Fruit fly (Drosophila melanogaster) whole organism, embryonic: Measurements from ENCODE around the gene CG7728.

Experiments
- Asciz ChIP-seq: fragments of 200-800 bp; sonication (Bioruptor generic); optimal IDR thresholded peaks from 2 replicates; lab custom pipeline; 2017; ENCODE audit warnings: missing biosample characterization, mild to moderate bottlenecking, missing genetic modification characterization, missing genetic modification reagents
- Atf6 ChIP-seq: fragments of 200-800 bp; sonication (Bioruptor generic); IDR thresholded peaks from 2 replicates; pipeline ENCODE4 v1.3.6; 2022; ENCODE audit warnings: missing biosample characterization, missing genetic modification characterization
- CG10321 ChIP-seq: fragments of 200-800 bp; sonication (Bioruptor generic); IDR thresholded peaks from 2 replicates; pipeline ENCODE4 v1.3.6; 2022; ENCODE audit warnings: missing biosample characterization, missing genetic modification characterization
- CG10543 ChIP-seq: fragments of 200-800 bp; sonication (Bioruptor generic); optimal IDR thresholded peaks from 3 replicates; lab custom pipeline; 2017; ENCODE audit warnings: missing biosample characterization, mild to moderate bottlenecking, missing genetic modification characterization, moderate library complexity
- CG10654 ChIP-seq: fragments of 200-800 bp; sonication (Bioruptor generic); optimal IDR thresholded peaks from 2 replicates; lab custom pipeline; 2016; ENCODE audit warnings: missing biosample characterization, missing genetic modification characterization
- CG12942 ChIP-seq: fragments of 200-800 bp; sonication (Bioruptor generic); optimal IDR thresholded peaks from 3 replicates; lab custom pipeline; 2016; ENCODE audit warnings: missing biosample characterization, missing genetic modification characterization
- CG14441 ChIP-seq: fragments of 200-800 bp; sonication (Bioruptor generic); IDR thresholded peaks from 2 replicates; pipeline ENCODE4 v1.3.6; 2022; ENCODE audit warnings: missing biosample characterization, missing genetic modification characterization
- CG14860 ChIP-seq: fragments of 200-800 bp; sonication (Bioruptor generic); IDR thresholded peaks from 3 replicates; pipeline ENCODE4 v1.3.6; 2022; ENCODE audit warnings: missing biosample characterization, missing genetic modification characterization; ENCODE audit not compliant: partially characterized antibody
- CG16815 ChIP-seq: fragments of 200-800 bp; sonication (Bioruptor generic); optimal IDR thresholded peaks from 3 replicates; lab custom pipeline; 2017; ENCODE audit warnings: missing biosample characterization, mild to moderate bottlenecking, missing genetic modification characterization
- CG17829 ChIP-seq: fragments of 200-800 bp; optimal IDR thresholded peaks from 2 replicates; lab custom pipeline; 2019; ENCODE audit warnings: missing biosample characterization, mild to moderate bottlenecking, missing genetic modification characterization, moderate library complexity
- CG31441 ChIP-seq: fragments of 200-800 bp; sonication (Bioruptor generic); IDR thresholded peaks from 2 replicates; pipeline ENCODE4 v1.3.6; 2022; ENCODE audit warnings: missing biosample characterization, missing genetic modification characterization
- CG33213 ChIP-seq: fragments of 200-800 bp; sonication (Bioruptor generic); optimal IDR thresholded peaks from 3 replicates; lab custom pipeline; 2016; ENCODE audit warnings: missing biosample characterization, missing genetic modification characterization
- CG33557 ChIP-seq: fragments of 200-800 bp; sonication (Bioruptor generic); optimal IDR thresholded peaks from 2 replicates; lab custom pipeline; 2019; ENCODE audit warnings: missing biosample characterization, mild to moderate bottlenecking, missing genetic modification characterization, moderate library complexity
- CG3407 ChIP-seq: fragments of 200-800 bp; sonication (Bioruptor generic); optimal IDR thresholded peaks from 2 replicates; lab custom pipeline; 2018; ENCODE audit warnings: missing biosample characterization, mild to moderate bottlenecking, missing genetic modification characterization
- CG3995 ChIP-seq: fragments of 200-800 bp; sonication (Bioruptor generic); optimal IDR thresholded peaks from 3 replicates; lab custom pipeline; 2016; ENCODE audit warnings: missing biosample characterization, missing genetic modification characterization
- CG4617 ChIP-seq: fragments of 200-800 bp; sonication (Bioruptor generic); optimal IDR thresholded peaks from 3 replicates; lab custom pipeline; 2016; ENCODE audit warnings: missing biosample characterization, missing genetic modification characterization, borderline replicate concordance
- CG4707 ChIP-seq: fragments of 200-800 bp; sonication (Bioruptor generic); optimal IDR thresholded peaks from 2 replicates; lab custom pipeline; 2018; ENCODE audit warnings: missing biosample characterization, mild to moderate bottlenecking, missing genetic modification characterization, moderate library complexity
- CG4854 ChIP-seq: fragments of 200-800 bp; sonication (Bioruptor generic); optimal IDR thresholded peaks from 2 replicates; lab custom pipeline; 2016; ENCODE audit warnings: missing biosample characterization, missing genetic modification characterization, inconsistent platforms
- CG5180 ChIP-seq: fragments of 200-800 bp; sonication (Bioruptor generic); optimal IDR thresholded peaks from 3 replicates; lab custom pipeline; 2017; ENCODE audit warnings: missing biosample characterization, missing genetic modification characterization, mild to moderate bottlenecking, moderate library complexity, missing genetic modification reagents
- CTCF ChIP-seq: fragments of 200-800 bp; sonication (Bioruptor generic); optimal IDR thresholded peaks from 2 replicates; lab custom pipeline; 2017; ENCODE audit warnings: missing biosample characterization, mild to moderate bottlenecking, missing genetic modification characterization, moderate library complexity
- D ChIP-seq, 2 experiments: fragments of 200-800 bp in 1 of 2; fragments of >200 bp in 1 of 2; sonication (Bioruptor generic) in 1 of 2; optimal IDR thresholded peaks; 2 replicates in 1 of 2; 3 replicates in 1 of 2; lab custom pipeline; 2017; ENCODE audit warnings: mild to moderate bottlenecking in 1 of 2, missing biosample characterization in 1 of 2, missing genetic modification characterization in 1 of 2, missing genetic modification reagents in 1 of 2
- D19B ChIP-seq: fragments of 200-800 bp; sonication (Bioruptor generic); optimal IDR thresholded peaks from 2 replicates; lab custom pipeline; 2017; ENCODE audit warnings: missing biosample characterization, mild to moderate bottlenecking, missing genetic modification characterization
- Dbx ChIP-seq: fragments of 200-800 bp; sonication (Bioruptor generic); IDR thresholded peaks from 3 replicates; pipeline ENCODE4 v1.3.6; 2022; ENCODE audit warnings: missing biosample characterization, missing genetic modification characterization
- Kr ChIP-seq: fragments of 200-800 bp; sonication (Bioruptor generic); optimal IDR thresholded peaks from 2 replicates; lab custom pipeline; 2017; ENCODE audit warnings: missing biosample characterization, mild to moderate bottlenecking, missing genetic modification characterization
- Lim3 ChIP-seq: fragments of 200-800 bp; sonication (Bioruptor generic); IDR thresholded peaks from 2 replicates; pipeline ENCODE4 v1.3.6; 2022; ENCODE audit warnings: missing biosample characterization, missing genetic modification characterization
- Sry-β ChIP-seq: fragments of 200-800 bp; sonication (Bioruptor generic); optimal IDR thresholded peaks from 2 replicates; lab custom pipeline; 2018; ENCODE audit warnings: missing biosample characterization, mild to moderate bottlenecking, missing genetic modification characterization, moderate library complexity
- Vsx1 ChIP-seq: fragments of 200-800 bp; sonication (Bioruptor generic); optimal IDR thresholded peaks from 2 replicates; lab custom pipeline; 2017; ENCODE audit warnings: missing biosample characterization, mild to moderate bottlenecking, missing genetic modification characterization, missing genetic modification reagents
- Xrp1 ChIP-seq: fragments of 200-800 bp; sonication (Bioruptor generic); IDR thresholded peaks from 2 replicates; pipeline ENCODE4 v1.3.6; 2022; ENCODE audit warnings: missing biosample characterization, missing genetic modification characterization
- YL-1 ChIP-seq: fragments of 200-800 bp; sonication (Bioruptor generic); optimal IDR thresholded peaks from 3 replicates; lab custom pipeline; 2017; ENCODE audit warnings: missing biosample characterization, mild to moderate bottlenecking, missing genetic modification characterization
- ara ChIP-seq: fragments of 200-800 bp; sonication (Bioruptor generic); IDR thresholded peaks from 2 replicates; pipeline ENCODE4 v1.3.6; 2022; ENCODE audit warnings: missing biosample characterization, missing genetic modification characterization
- ato ChIP-seq: fragments of 200-800 bp; sonication (Bioruptor generic); IDR thresholded peaks from 2 replicates; pipeline ENCODE4 v1.3.6; 2022; ENCODE audit warnings: missing biosample characterization, missing genetic modification characterization; ENCODE audit not compliant: partially characterized antibody
- bcd ChIP-seq: fragments of 200-800 bp; sonication (Bioruptor generic); optimal IDR thresholded peaks from 2 replicates; lab custom pipeline; 2017; ENCODE audit warnings: missing biosample characterization, mild to moderate bottlenecking, missing genetic modification characterization
- bigmax ChIP-seq: fragments of 200-800 bp; sonication (Bioruptor generic); optimal IDR thresholded peaks from 2 replicates; lab custom pipeline; 2018; ENCODE audit warnings: missing biosample characterization, mild to moderate bottlenecking, missing genetic modification characterization
- exex ChIP-seq: fragments of 200-800 bp; sonication (Bioruptor generic); optimal IDR thresholded peaks from 4 replicates; lab custom pipeline; 2018; ENCODE audit warnings: missing biosample characterization, mild to moderate bottlenecking, missing genetic modification characterization, moderate library complexity
- eyg ChIP-seq: fragments of 200-800 bp; sonication (Bioruptor generic); optimal IDR thresholded peaks from 3 replicates; lab custom pipeline; 2016; ENCODE audit warnings: missing biosample characterization, missing genetic modification characterization
- gcm ChIP-seq: fragments of 200-800 bp; sonication (Bioruptor generic); optimal IDR thresholded peaks from 2 replicates; lab custom pipeline; 2019; ENCODE audit warnings: missing biosample characterization, mild to moderate bottlenecking, missing genetic modification characterization, moderate library complexity
- gfzf ChIP-seq: fragments of 200-800 bp; sonication (Bioruptor generic); optimal IDR thresholded peaks from 2 replicates; lab custom pipeline; 2016; ENCODE audit warnings: missing biosample characterization, mild to moderate bottlenecking, missing genetic modification characterization, moderate library complexity
- h ChIP-seq: fragments of >200 bp; optimal IDR thresholded peaks from 2 replicates; lab custom pipeline; 2017
- kni ChIP-seq: fragments of 200-800 bp; sonication (Bioruptor generic); optimal IDR thresholded peaks from 3 replicates; lab custom pipeline; 2017; ENCODE audit warnings: mild to moderate bottlenecking, missing biosample characterization, missing genetic modification reagents, missing genetic modification characterization
- maf-S ChIP-seq: fragments of 200-800 bp; sonication (Bioruptor generic); optimal IDR thresholded peaks from 2 replicates; lab custom pipeline; 2016; ENCODE audit warnings: missing biosample characterization, missing genetic modification characterization
- nerfin-1 ChIP-seq: fragments of 200-800 bp; sonication (Bioruptor generic); optimal IDR thresholded peaks from 3 replicates; lab custom pipeline; 2019; ENCODE audit warnings: missing biosample characterization, mild to moderate bottlenecking, missing genetic modification characterization, moderate library complexity
- odd ChIP-seq: fragments of 200-800 bp; sonication (Bioruptor generic); optimal IDR thresholded peaks from 2 replicates; lab custom pipeline; 2017; ENCODE audit warnings: missing biosample characterization, mild to moderate bottlenecking, missing genetic modification characterization
- p53 ChIP-seq: fragments of 200-800 bp; sonication (Bioruptor generic); optimal IDR thresholded peaks from 2 replicates; lab custom pipeline; 2016; ENCODE audit warnings: missing biosample characterization, missing genetic modification characterization
- ranshi ChIP-seq: fragments of 200-800 bp; sonication (Bioruptor generic); IDR thresholded peaks from 2 replicates; pipeline ENCODE4 v1.3.6; 2022; ENCODE audit warnings: missing biosample characterization, missing genetic modification characterization
- seq ChIP-seq: fragments of 200-800 bp; sonication (Bioruptor generic); IDR thresholded peaks from 2 replicates; pipeline ENCODE4 v1.3.6; 2022; ENCODE audit warnings: missing biosample characterization, missing genetic modification characterization
- shn ChIP-seq: fragments of 200-800 bp; sonication (Bioruptor generic); optimal IDR thresholded peaks from 3 replicates; lab custom pipeline; 2016; ENCODE audit warnings: missing biosample characterization, missing genetic modification characterization
- sisA ChIP-seq: fragments of 200-800 bp; sonication (Bioruptor generic); IDR thresholded peaks from 2 replicates; pipeline ENCODE4 v1.3.6; 2022; ENCODE audit warnings: missing biosample characterization, missing genetic modification characterization
- sob ChIP-seq: fragments of 200-800 bp; sonication (Bioruptor generic); IDR thresholded peaks from 2 replicates; pipeline ENCODE4 v1.3.6; 2022; ENCODE audit warnings: missing biosample characterization, missing genetic modification characterization
- toy ChIP-seq: fragments of 200-800 bp; sonication (Bioruptor generic); IDR thresholded peaks from 2 replicates; pipeline ENCODE4 v1.3.6; 2022; ENCODE audit warnings: missing biosample characterization, missing genetic modification characterization
- tx ChIP-seq: fragments of 200-800 bp; sonication (Bioruptor generic); optimal IDR thresholded peaks from 2 replicates; lab custom pipeline; 2016; ENCODE audit warnings: missing biosample characterization, missing genetic modification characterization
- unpg ChIP-seq: fragments of 200-800 bp; sonication (Bioruptor generic); optimal IDR thresholded peaks from 3 replicates; lab custom pipeline; 2018; ENCODE audit warnings: missing biosample characterization, mild to moderate bottlenecking, missing genetic modification characterization, moderate library complexity
- yki ChIP-seq: fragments of >200 bp; optimal IDR thresholded peaks from 3 replicates; lab custom pipeline; 2018

CG7728 gene

DNA sequence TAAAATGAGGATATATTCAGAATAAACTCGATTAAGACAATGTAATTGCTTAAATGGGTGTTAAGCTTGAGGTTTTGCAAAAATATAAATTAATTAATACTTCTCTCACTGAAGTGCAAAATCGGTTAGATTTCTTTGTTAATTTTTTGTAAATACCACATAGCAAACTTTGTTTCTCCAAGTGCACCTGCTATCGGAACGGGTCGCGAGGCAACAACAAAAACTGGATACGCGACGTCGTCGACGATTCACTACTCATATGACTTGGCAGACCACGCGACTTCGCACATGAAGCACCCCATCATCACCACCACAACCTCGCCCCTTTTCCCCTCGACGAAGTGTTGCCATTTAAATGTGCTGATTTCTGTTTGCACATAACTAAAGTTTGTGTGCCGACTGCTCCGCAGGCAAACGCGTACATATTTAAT lies 9.3 kb upstream of the CG7728 start (continued):
- no peak for TF ChIP-seq toy
- TF ChIP-seq p53 (GFP tag; lab: Kevin White, UChicago) = no peak
- TF ChIP-seq Dbx (GFP tag; lab: Robert Waterston, UW) = no peak
- TF ChIP-seq ato (GFP tag; lab: Robert Waterston, UW) = no peak
- TF ChIP-seq Kr = no peak
- TF ChIP-seq CG33557 (GFP tag; lab: Kevin White, UChicago) = no peak
- TF ChIP-seq CG5180 (GFP tag; lab: Kevin White, UChicago) = no peak
- TF ChIP-seq exex = peak; percentile 28
- TF ChIP-seq D19B (GFP tag; lab: Kevin White, UChicago) = no peak
- TF ChIP-seq sob (GFP tag; lab: Robert Waterston, UW) = 0 out of 2 replicates have a peak, but pooled peaks have one; percentile 27
- peak; percentile 25 for TF ChIP-seq bcd (GFP tag; lab: Kevin White, UChicago)
- peak; percentile 47; the same call in 1 of the 2 replicates for TF ChIP-seq CG31441 (GFP tag; lab: Robert Waterston, UW)
- no peak for TF ChIP-seq h (lab: Kevin White, UChicago)
- 0 out of 2 replicates have a peak, but pooled peaks have one; percentile 15 for TF ChIP-seq sisA
- TF ChIP-seq D (optimal IDR thresholded peaks at IDR 0.05; lab: Kevin White, UChicago) = no peak
- TF ChIP-seq D (GFP tag; optimal IDR thresholded peaks at IDR 0.05; lab: Kevin White, UChicago) = no peak
- peak; percentile 35; the same call in 1 of the 2 replicates for TF ChIP-seq Xrp1 (GFP tag; lab: Robert Waterston, UW)
- no peak for TF ChIP-seq kni (GFP tag; lab: Kevin White, UChicago)
- TF ChIP-seq CG14441 = peak; percentile 54
- no peak for TF ChIP-seq CG3407
- no peak for TF ChIP-seq CTCF (GFP tag; lab: Kevin White, UChicago)
- TF ChIP-seq CG16815 (GFP tag; lab: Kevin White, UChicago) = no peak
- peak; percentile 43 for TF ChIP-seq Atf6
- TF ChIP-seq ranshi (GFP tag; lab: Robert Waterston, UW) = peak; percentile 16; the same call in 1 of the 2 replicates
- TF ChIP-seq Lim3 = no peak
- TF ChIP-seq yki (lab: Kevin White, UChicago) = no peak
- TF ChIP-seq YL-1 (GFP tag; lab: Kevin White, UChicago) = no peak
- TF ChIP-seq odd = no peak
- TF ChIP-seq Asciz (GFP tag; lab: Kevin White, UChicago) = no peak
- no peak for TF ChIP-seq tx (GFP tag; lab: Kevin White, UChicago)
- no peak for TF ChIP-seq Sry-β (GFP tag; lab: Kevin White, UChicago)
- TF ChIP-seq CG17829 = no peak
- no peak for TF ChIP-seq nerfin-1 (tag; lab: Kevin White, UChicago)
- peak; percentile 47 for TF ChIP-seq CG10543 (GFP tag; lab: Kevin White, UChicago)
- no peak for TF ChIP-seq CG14860 (GFP tag; lab: Robert Waterston, UW)
- TF ChIP-seq CG4617 = no peak
- no peak for TF ChIP-seq CG33213 (GFP tag; lab: Kevin White, UChicago)
- TF ChIP-seq seq (GFP tag; lab: Robert Waterston, UW) = peak; percentile 51; the same call in 1 of the 2 replicates
- no peak for TF ChIP-seq maf-S
- TF ChIP-seq gcm = no peak
- TF ChIP-seq CG12942 (GFP tag; lab: Kevin White, UChicago) = no peak
- TF ChIP-seq shn = no peak
- TF ChIP-seq eyg (GFP tag; lab: Kevin White, UChicago) = no peak
- TF ChIP-seq Vsx1 (GFP tag; lab: Kevin White, UChicago) = no peak
- TF ChIP-seq gfzf (GFP tag; lab: Kevin White, UChicago) = no peak
- no peak for TF ChIP-seq CG3995 (GFP tag; lab: Kevin White, UChicago)
- TF ChIP-seq CG4707 (GFP tag; lab: Kevin White, UChicago) = no peak
- no peak for TF ChIP-seq ara (GFP tag; lab: Robert Waterston, UW)
- peak; percentile 6 for TF ChIP-seq CG10654
- peak; percentile 42 for TF ChIP-seq unpg (GFP tag; lab: Kevin White, UChicago)
- TF ChIP-seq bigmax (GFP tag; lab: Kevin White, UChicago) = no peak
- TF ChIP-seq CG4854 (GFP tag; lab: Kevin White, UChicago) = no peak
- no peak for TF ChIP-seq CG10321
